Worm (Caenorhabditis elegans) whole organism, L4/young adult: Measurements from ENCODE around the gene cysl-1.

Experiments
- W03F9.2 ChIP-seq: fragments of 150-350 bp; optimal IDR thresholded peaks from 2 replicates; lab custom pipeline; 2014; ENCODE audit warnings: missing biosample characterization, missing genetic modification characterization
- dao-5 ChIP-seq: sonication (generic microtip); optimal IDR thresholded peaks from 2 replicates; lab custom pipeline; 2016; ENCODE audit warnings: missing genotype, missing genetic modification characterization, moderate library complexity, missing compliant biosample characterization
- him-1 ChIP-seq: sonication (generic microtip); optimal IDR thresholded peaks from 2 replicates; lab custom pipeline; 2016; ENCODE audit warnings: missing genotype, missing genetic modification reagents, missing genetic modification characterization, missing compliant biosample characterization

- TF ChIP-seq him-1 (tag; lab: Kevin White, UChicago) = peak; percentile 70
- no peak for TF ChIP-seq dao-5 (tag; lab: Kevin White, UChicago)
- TF ChIP-seq W03F9.2 (tag; lab: Kevin White, UChicago) = peak; percentile 39
These were observed 45.4 kb upstream of the cysl-1 start for ce11 chrX:9999599-10000201.
